Fruit fly (Drosophila melanogaster) whole organism, larva: ENCODE data around the gene dl.

Source experiments
- noc ChIP-seq: fragments of 200-800 bp; sonication (Bioruptor generic); optimal IDR thresholded peaks from 3 replicates; lab custom pipeline; 2019; ENCODE audit warnings: missing biosample characterization, mild to moderate bottlenecking, missing genetic modification characterization, moderate library complexity

Gene dl

DNA sequence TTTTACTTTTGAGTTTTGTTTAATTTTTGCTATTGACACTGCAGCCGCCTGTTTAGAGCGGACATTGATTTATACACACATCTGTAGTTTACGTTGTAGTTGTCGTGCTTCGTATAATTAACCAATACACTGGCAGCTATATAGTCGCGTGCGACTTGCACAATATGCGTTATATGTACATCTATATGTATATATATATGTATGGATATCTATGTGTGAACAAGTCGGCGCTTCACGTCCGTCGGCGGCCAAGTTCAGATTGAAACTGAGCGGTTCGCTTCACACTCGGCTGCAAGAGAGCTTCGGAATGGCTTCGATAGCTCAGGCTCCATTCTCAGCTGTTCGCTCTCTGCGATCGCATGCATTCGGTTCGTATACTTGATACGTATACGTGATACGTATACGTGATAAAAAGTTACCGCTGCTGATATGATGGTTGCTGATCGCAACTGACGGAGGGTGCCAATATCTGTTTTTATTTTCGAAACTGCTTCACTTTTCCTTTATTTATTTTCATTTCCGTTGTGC, 22.2 kb downstream of the dl start:
- TF ChIP-seq noc: peak; percentile 14

- TF ChIP-seq noc: no peak
Measured at dm6 chr2L:17427187-17427586, 23.0 kb downstream of the dl start.

DNA sequence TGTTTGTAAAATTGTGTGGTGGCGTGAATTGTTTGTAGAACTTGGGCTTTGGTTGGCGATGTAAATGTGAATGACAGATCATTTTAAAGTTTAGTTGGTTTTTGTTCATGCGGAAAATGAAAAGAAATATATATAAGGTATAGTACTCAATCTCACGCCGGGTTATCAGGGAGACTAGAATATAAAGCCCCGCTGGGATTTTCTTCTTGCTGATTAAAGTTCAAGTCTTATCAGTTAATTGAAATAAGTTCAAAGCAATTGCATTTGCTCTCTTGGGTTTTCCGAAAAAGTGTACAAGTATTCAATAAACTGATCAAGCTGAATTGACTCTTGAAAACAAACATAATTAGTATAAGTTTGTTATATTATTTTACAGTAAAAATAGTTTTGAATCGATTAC, 24.8 kb downstream of the dl start:
- no peak for TF ChIP-seq noc

DNA sequence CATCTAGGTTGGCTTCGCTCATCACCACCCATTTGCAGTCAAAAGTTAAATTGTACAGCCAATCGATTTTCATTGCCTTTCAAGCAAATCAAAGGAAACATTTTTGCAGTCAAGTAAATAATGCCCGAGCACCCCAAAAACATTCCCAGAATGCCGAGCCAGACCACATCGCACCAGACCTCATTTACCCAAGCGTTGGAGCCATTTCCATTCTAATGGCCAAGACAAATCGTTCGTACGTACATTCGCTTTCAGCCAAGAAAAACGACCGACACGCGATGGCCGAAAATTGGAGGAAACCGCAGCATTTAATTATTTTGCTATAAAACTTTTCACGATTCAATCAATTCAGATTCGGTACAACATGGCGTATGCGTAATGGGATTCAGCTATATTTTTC, 25.2 kb downstream of the dl start:
- TF ChIP-seq noc: no peak

DNA sequence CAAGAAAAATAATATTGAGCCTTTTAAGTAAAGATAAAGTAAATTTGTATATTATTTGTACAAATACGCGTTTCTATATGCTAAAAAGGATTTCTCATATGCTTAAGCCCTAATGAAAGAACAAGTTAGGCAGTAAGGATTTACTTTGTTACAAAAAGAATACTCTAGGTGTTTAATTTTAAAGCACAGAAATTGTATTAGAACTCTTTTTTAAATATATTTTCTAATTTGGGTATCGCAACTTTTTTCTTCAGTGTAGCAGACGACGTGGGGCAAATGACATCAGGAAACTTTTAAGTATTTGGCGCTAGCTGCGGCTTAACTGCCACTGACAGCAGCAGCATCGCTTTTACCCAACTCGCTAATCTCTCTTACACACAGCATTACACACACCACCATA, 28.1 kb downstream of the dl start:
- TF ChIP-seq noc: no peak

- TF ChIP-seq noc: peak; percentile 24
Measured at dm6 chr2L:17421366-17421765, 28.8 kb downstream of the dl start.

- no peak for TF ChIP-seq noc
Measured at dm6 chr2L:17420419-17420818, 29.7 kb downstream of the dl start.

DNA sequence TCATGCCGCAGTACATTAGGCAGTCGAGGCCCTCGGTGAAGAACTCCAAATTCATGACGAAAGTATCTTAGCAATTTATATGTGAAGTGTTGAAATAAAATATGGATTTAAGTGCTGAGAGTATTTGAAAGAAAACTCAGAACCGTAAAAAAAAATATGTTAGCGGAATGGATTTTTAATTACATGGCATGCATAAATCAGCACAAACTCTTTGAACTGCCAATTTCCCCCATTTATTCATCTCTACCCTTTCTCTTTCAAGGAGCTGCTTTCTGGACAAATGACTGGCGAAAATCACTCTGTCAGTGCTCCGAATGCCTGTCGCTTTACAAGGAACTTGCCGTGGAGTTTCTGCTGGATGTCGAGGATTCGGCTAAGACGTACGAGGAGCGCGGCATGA, 37.6 kb downstream of the dl start, which contains the start of gene Rsph9:
Gene Rsph9 (minus strand): TSS at position 101 of the 400 bp plus-strand sequence.
- TF ChIP-seq noc: no peak

DNA sequence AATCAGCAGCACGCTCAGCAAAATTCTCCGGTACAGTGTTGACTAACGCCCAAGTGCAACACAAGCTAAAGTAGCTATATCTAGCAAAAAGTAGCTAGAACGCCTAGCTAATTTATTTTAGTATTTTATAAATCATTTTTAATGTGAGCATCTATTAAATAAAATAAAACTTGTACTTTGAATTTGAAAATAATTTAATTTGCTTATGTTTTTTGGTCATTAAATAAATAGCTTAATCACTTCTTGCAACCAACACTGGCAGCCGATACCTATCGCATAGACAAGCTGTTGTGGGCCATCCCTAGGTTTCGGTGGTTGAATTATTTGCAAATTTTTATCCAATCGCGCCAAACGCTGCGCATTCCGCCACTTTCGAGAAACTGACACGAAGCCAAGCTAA, 39.8 kb downstream of the dl start, which contains the start of the genes Polr2J and CG15141:
Gene Polr2J (minus strand): TSS at position 49 of the 400 bp plus-strand sequence.
Gene CG15141 (plus strand): TSS at position 284 of the 400 bp plus-strand sequence.
- no peak for TF ChIP-seq noc

DNA sequence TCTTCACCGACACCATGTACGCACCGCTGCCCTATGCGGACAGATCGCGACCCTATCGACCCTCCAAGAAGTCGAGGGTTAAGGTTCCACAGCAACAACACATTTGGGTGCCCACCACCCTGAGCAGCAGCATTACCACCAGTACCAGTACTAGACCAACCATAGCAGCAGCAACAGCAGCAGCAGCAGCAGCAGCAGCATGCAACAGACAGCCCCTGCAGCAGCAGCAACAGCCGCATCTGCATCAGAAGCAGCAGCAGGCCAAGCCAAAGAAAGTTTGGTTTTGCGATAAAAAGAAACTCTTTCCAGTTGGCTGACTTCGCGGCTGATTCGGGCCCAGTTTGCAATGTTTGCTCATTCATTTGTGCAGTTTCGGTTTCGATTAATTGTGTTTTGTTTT, 47.7 kb downstream of the dl start:
- TF ChIP-seq noc: no peak

dm6 chr2L:17397372-17397771, 52.8 kb downstream of the dl start:
- no peak for TF ChIP-seq noc

dm6 chr2L:17394939-17395338, 55.2 kb downstream of the dl start:
- TF ChIP-seq noc: peak; percentile 38

- no peak for TF ChIP-seq noc
Measured at dm6 chr2L:17390782-17391181, 59.4 kb downstream of the dl start.

DNA sequence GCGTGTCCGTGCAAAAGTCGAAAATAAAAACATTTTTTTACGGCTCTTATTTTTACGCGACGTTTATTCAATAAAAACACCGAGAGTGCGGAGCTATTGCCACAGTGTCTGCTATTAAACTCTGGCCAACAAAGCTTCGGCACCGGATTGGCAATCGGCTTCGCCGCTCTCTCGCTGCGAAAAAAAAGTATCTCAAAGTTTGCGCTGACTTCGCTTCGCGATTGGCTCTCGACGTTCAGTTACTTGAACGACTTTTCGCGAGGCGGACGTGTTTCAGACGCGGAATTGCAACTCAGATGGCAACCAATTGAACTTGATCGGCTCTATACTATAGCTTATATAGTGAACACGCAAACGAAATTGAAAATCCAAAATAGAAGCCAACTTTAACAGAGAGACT, 61.1 kb downstream of the dl start:
- TF ChIP-seq noc: peak; percentile 51

dm6 chr2L:17387735-17388367, 62.3 kb downstream of the dl start:
- TF ChIP-seq noc: peak; percentile 48
